Fruit fly (Drosophila melanogaster) whole organism, embryonic: Measurements from ENCODE around the gene CG7557.

Experiments used
- BtbVII ChIP-seq: fragments of 200-800 bp; sonication (Bioruptor generic); optimal IDR thresholded peaks from 3 replicates; lab custom pipeline; 2017; ENCODE audit warnings: missing biosample characterization, mild to moderate bottlenecking, missing genetic modification characterization
- CG10209 ChIP-seq: fragments of 200-800 bp; sonication (Bioruptor generic); optimal IDR thresholded peaks from 3 replicates; lab custom pipeline; 2017; ENCODE audit warnings: missing biosample characterization, mild to moderate bottlenecking, missing genetic modification characterization, missing genetic modification reagents
- CG10321 ChIP-seq: fragments of 200-800 bp; sonication (Bioruptor generic); IDR thresholded peaks from 2 replicates; pipeline ENCODE4 v1.3.6; 2022; ENCODE audit warnings: missing biosample characterization, missing genetic modification characterization
- CG10959 ChIP-seq: fragments of 200-800 bp; sonication (Bioruptor generic); IDR thresholded peaks from 2 replicates; pipeline ENCODE4 v1.3.6; 2022; ENCODE audit warnings: missing biosample characterization, missing genetic modification characterization
- CG11085 ChIP-seq: fragments of 200-800 bp; sonication (Bioruptor generic); IDR thresholded peaks from 2 replicates; pipeline ENCODE4 v1.3.6; 2022; ENCODE audit warnings: missing biosample characterization, missing genetic modification characterization
- CG11398 ChIP-seq: fragments of 200-800 bp; sonication (Bioruptor generic); optimal IDR thresholded peaks from 2 replicates; lab custom pipeline; 2016; ENCODE audit warnings: missing biosample characterization, missing genetic modification characterization
- CG15269 ChIP-seq: fragments of 200-800 bp; sonication (Bioruptor generic); optimal IDR thresholded peaks from 2 replicates; lab custom pipeline; 2018; ENCODE audit warnings: missing biosample characterization, mild to moderate bottlenecking, missing genetic modification characterization, moderate library complexity
- CG1603 ChIP-seq: fragments of 200-800 bp; sonication (Bioruptor generic); optimal IDR thresholded peaks from 2 replicates; lab custom pipeline; 2019; ENCODE audit warnings: missing biosample characterization, mild to moderate bottlenecking, missing genetic modification characterization, moderate library complexity
- CG1647 ChIP-seq: fragments of 200-800 bp; sonication (Bioruptor generic); optimal IDR thresholded peaks from 3 replicates; lab custom pipeline; 2016; ENCODE audit warnings: missing biosample characterization, missing genetic modification characterization
- CG17328 ChIP-seq: fragments of 200-800 bp; sonication (Bioruptor generic); IDR thresholded peaks from 2 replicates; pipeline ENCODE4 v1.3.6; 2022; ENCODE audit warnings: missing biosample characterization, missing genetic modification characterization
- CG1832 ChIP-seq: fragments of 200-800 bp; sonication (Bioruptor generic); optimal IDR thresholded peaks from 2 replicates; lab custom pipeline; 2017; ENCODE audit warnings: missing biosample characterization, mild to moderate bottlenecking, missing genetic modification characterization, inconsistent platforms
- CG3847 ChIP-seq: fragments of 200-800 bp; sonication (Bioruptor generic); IDR thresholded peaks from 2 replicates; pipeline ENCODE4 v1.3.6; 2022; ENCODE audit warnings: missing biosample characterization, missing genetic modification characterization
- CG6791 ChIP-seq: fragments of 200-800 bp; sonication (Bioruptor generic); IDR thresholded peaks from 3 replicates; pipeline ENCODE4 v1.3.6; 2022; ENCODE audit warnings: missing biosample characterization, missing genetic modification characterization; ENCODE audit not compliant: partially characterized antibody
- CG7271 ChIP-seq: fragments of 200-800 bp; sonication (Bioruptor generic); optimal IDR thresholded peaks from 2 replicates; lab custom pipeline; 2018; ENCODE audit warnings: missing biosample characterization, mild to moderate bottlenecking, missing genetic modification characterization, moderate library complexity
- CG7745 ChIP-seq: fragments of 200-800 bp; sonication (Bioruptor generic); optimal IDR thresholded peaks from 2 replicates; lab custom pipeline; 2018; ENCODE audit warnings: missing biosample characterization, mild to moderate bottlenecking, missing genetic modification characterization, moderate library complexity
- CG7786 ChIP-seq: fragments of 200-800 bp; sonication (Bioruptor generic); optimal IDR thresholded peaks from 2 replicates; lab custom pipeline; 2016; ENCODE audit warnings: missing biosample characterization, missing genetic modification characterization
- Dbx ChIP-seq: fragments of 200-800 bp; sonication (Bioruptor generic); IDR thresholded peaks from 3 replicates; pipeline ENCODE4 v1.3.6; 2022; ENCODE audit warnings: missing biosample characterization, missing genetic modification characterization
- Dll ChIP-seq: fragments of 200-800 bp; sonication (Bioruptor generic); IDR thresholded peaks from 4 replicates; pipeline ENCODE4 v1.3.6; 2022; ENCODE audit warnings: missing biosample characterization, missing genetic modification characterization; ENCODE audit not compliant: partially characterized antibody
- Dref ChIP-seq: fragments of 200-800 bp; sonication (Bioruptor generic); IDR thresholded peaks from 2 replicates; pipeline ENCODE4 v1.3.6; 2022; ENCODE audit warnings: missing biosample characterization, missing genetic modification characterization
- HmgZ ChIP-seq: fragments of 200-800 bp; sonication (Bioruptor generic); optimal IDR thresholded peaks from 2 replicates; lab custom pipeline; 2018; ENCODE audit warnings: missing biosample characterization, mild to moderate bottlenecking, missing genetic modification characterization
- Med ChIP-seq: fragments of 200-800 bp; sonication (Bioruptor generic); peaks from one replicate; lab custom pipeline; 2016; ENCODE audit warnings: missing biosample characterization, missing genetic modification characterization, mild to moderate bottlenecking, inconsistent platforms, moderate library complexity
- NC2α ChIP-seq: fragments of 200-800 bp; sonication (Bioruptor generic); optimal IDR thresholded peaks from 2 replicates; lab custom pipeline; 2016; ENCODE audit warnings: missing biosample characterization, missing genetic modification characterization
- Nf-YB ChIP-seq: fragments of 200-800 bp; sonication (Bioruptor generic); optimal IDR thresholded peaks from 3 replicates; lab custom pipeline; 2019; ENCODE audit warnings: missing biosample characterization, mild to moderate bottlenecking, missing genetic modification characterization, moderate library complexity
- Spps ChIP-seq: fragments of 200-800 bp; sonication (Bioruptor generic); optimal IDR thresholded peaks from 2 replicates; lab custom pipeline; 2018; ENCODE audit warnings: missing biosample characterization, mild to moderate bottlenecking, missing genetic modification characterization
- Trl ChIP-seq, 3 experiments: fragments of >200 bp in 2 of 3; fragments of 200-800 bp in 1 of 3; sonication (Bioruptor generic) in 1 of 3; optimal IDR thresholded peaks; 2 replicates in 1 of 3; 3 replicates in 2 of 3; lab custom pipeline; 2016 to 2017; ENCODE audit warnings: missing biosample characterization in 1 of 3, missing genetic modification characterization in 1 of 3
- abd-A ChIP-seq: fragments of 200-800 bp; sonication (Bioruptor generic); optimal IDR thresholded peaks from 3 replicates; lab custom pipeline; 2019; ENCODE audit warnings: missing biosample characterization, mild to moderate bottlenecking, missing genetic modification characterization, moderate library complexity
- al ChIP-seq: fragments of 200-800 bp; sonication (Bioruptor generic); IDR thresholded peaks from 2 replicates; pipeline ENCODE4 v1.3.6; 2022; ENCODE audit warnings: missing biosample characterization, missing genetic modification characterization
- chm ChIP-seq: fragments of 200-800 bp; sonication (Bioruptor generic); IDR thresholded peaks from 2 replicates; pipeline ENCODE4 v1.3.6; 2022; ENCODE audit warnings: missing biosample characterization, missing genetic modification characterization
- dm ChIP-seq: fragments of 200-800 bp; sonication (Bioruptor generic); optimal IDR thresholded peaks from 3 replicates; lab custom pipeline; 2016; ENCODE audit warnings: missing biosample characterization, missing genetic modification characterization
- dpn ChIP-seq, 2 experiments: fragments of 200-800 bp; sonication (Bioruptor generic); optimal IDR thresholded peaks; 3 replicates each; lab custom pipeline; 2016; ENCODE audit warnings: missing biosample characterization in 2 of 2, missing genetic modification characterization in 2 of 2
- dysf ChIP-seq: fragments of 200-800 bp; sonication (Bioruptor generic); IDR thresholded peaks from 3 replicates; pipeline ENCODE4 v1.3.6; 2022; ENCODE audit warnings: missing biosample characterization, missing genetic modification characterization
- ems ChIP-seq: fragments of 200-800 bp; sonication (Bioruptor generic); optimal IDR thresholded peaks from 3 replicates; lab custom pipeline; 2016; ENCODE audit warnings: missing biosample characterization, missing genetic modification characterization
- gcm ChIP-seq: fragments of 200-800 bp; sonication (Bioruptor generic); optimal IDR thresholded peaks from 2 replicates; lab custom pipeline; 2019; ENCODE audit warnings: missing biosample characterization, mild to moderate bottlenecking, missing genetic modification characterization, moderate library complexity
- gt ChIP-seq: fragments of 200-800 bp; sonication (Bioruptor generic); IDR thresholded peaks from 2 replicates; pipeline ENCODE4 v1.3.6; 2022; ENCODE audit warnings: missing biosample characterization, missing genetic modification characterization
- mirr ChIP-seq: fragments of 200-800 bp; sonication (Bioruptor generic); optimal IDR thresholded peaks from 3 replicates; lab custom pipeline; 2018; ENCODE audit warnings: missing biosample characterization, mild to moderate bottlenecking, missing genetic modification characterization
- nerfin-1 ChIP-seq: fragments of 200-800 bp; sonication (Bioruptor generic); optimal IDR thresholded peaks from 3 replicates; lab custom pipeline; 2019; ENCODE audit warnings: missing biosample characterization, mild to moderate bottlenecking, missing genetic modification characterization, moderate library complexity
- pros ChIP-seq: fragments of 200-800 bp; sonication (Bioruptor generic); optimal IDR thresholded peaks from 3 replicates; lab custom pipeline; 2019; ENCODE audit warnings: missing biosample characterization, mild to moderate bottlenecking, missing genetic modification characterization, moderate library complexity
- repo ChIP-seq: fragments of 200-800 bp; sonication (Bioruptor generic); optimal IDR thresholded peaks from 2 replicates; lab custom pipeline; 2016; ENCODE audit warnings: missing biosample characterization, missing genetic modification characterization
- rib ChIP-seq: fragments of 200-800 bp; sonication (Bioruptor generic); IDR thresholded peaks from 2 replicates; pipeline ENCODE4 v1.3.6; 2022; ENCODE audit warnings: missing biosample characterization, missing genetic modification characterization
- row ChIP-seq: fragments of 200-800 bp; sonication (Bioruptor generic); IDR thresholded peaks from 3 replicates; pipeline ENCODE4 v1.3.6; 2022; ENCODE audit warnings: missing biosample characterization, missing genetic modification characterization
- sens ChIP-seq: fragments of 200-800 bp; sonication (Bioruptor generic); peaks from one replicate; lab custom pipeline; 2016; ENCODE audit warnings: missing biosample characterization, missing genetic modification characterization
- sob ChIP-seq: fragments of 200-800 bp; sonication (Bioruptor generic); IDR thresholded peaks from 2 replicates; pipeline ENCODE4 v1.3.6; 2022; ENCODE audit warnings: missing biosample characterization, missing genetic modification characterization
- sqz ChIP-seq: fragments of 200-800 bp; sonication (Bioruptor generic); optimal IDR thresholded peaks from 3 replicates; lab custom pipeline; 2018; ENCODE audit warnings: missing biosample characterization, mild to moderate bottlenecking, missing genetic modification characterization
- sug ChIP-seq: fragments of 200-800 bp; optimal IDR thresholded peaks from 2 replicates; lab custom pipeline; 2019; ENCODE audit warnings: missing biosample characterization, mild to moderate bottlenecking, missing genetic modification characterization, moderate library complexity
- tap ChIP-seq: fragments of 200-800 bp; optimal IDR thresholded peaks from 3 replicates; lab custom pipeline; 2019; ENCODE audit warnings: missing biosample characterization, mild to moderate bottlenecking, missing genetic modification characterization, moderate library complexity
- tna ChIP-seq: fragments of 200-800 bp; sonication (Bioruptor generic); IDR thresholded peaks from 2 replicates; pipeline ENCODE4 v1.3.6; 2022; ENCODE audit warnings: missing biosample characterization, missing genetic modification characterization; ENCODE audit not compliant: partially characterized antibody
- tup ChIP-seq: fragments of 200-800 bp; sonication (Bioruptor generic); optimal IDR thresholded peaks from 2 replicates; lab custom pipeline; 2016; ENCODE audit warnings: missing biosample characterization, mild to moderate bottlenecking, missing genetic modification characterization, moderate library complexity
- tx ChIP-seq: fragments of 200-800 bp; sonication (Bioruptor generic); optimal IDR thresholded peaks from 2 replicates; lab custom pipeline; 2016; ENCODE audit warnings: missing biosample characterization, missing genetic modification characterization
- z ChIP-seq: fragments of 200-800 bp; sonication (Bioruptor generic); IDR thresholded peaks from 3 replicates; pipeline ENCODE4 v1.3.6; 2022; ENCODE audit warnings: missing biosample characterization, missing genetic modification characterization
- zen ChIP-seq: fragments of 200-800 bp; sonication (Bioruptor generic); optimal IDR thresholded peaks from 3 replicates; lab custom pipeline; 2018; ENCODE audit warnings: missing biosample characterization, mild to moderate bottlenecking, missing genetic modification characterization, moderate library complexity

Gene CG7557

DNA sequence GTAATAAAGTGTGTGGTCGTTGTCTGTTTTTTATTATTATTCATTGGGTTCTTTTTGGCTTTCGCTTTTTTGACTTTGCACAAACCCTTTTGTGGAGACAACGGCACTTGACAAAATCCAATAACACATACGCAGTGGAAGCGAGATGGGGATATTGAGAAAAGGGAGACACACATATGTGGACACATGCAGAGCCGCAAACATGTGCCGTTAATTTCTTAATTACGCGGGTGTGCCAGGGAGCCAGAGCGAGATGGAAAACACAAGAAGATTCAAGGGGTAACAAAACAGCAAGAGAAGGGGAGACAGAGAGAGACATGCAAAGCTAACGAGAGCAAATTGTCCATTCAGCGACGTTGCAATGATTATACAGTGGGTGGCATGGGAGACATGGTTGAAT is 47.5 kb downstream of the CG7557 start (continued):
- TF ChIP-seq tup (GFP tag; lab: Kevin White, UChicago): no peak
- TF ChIP-seq sens (GFP tag; lab: Kevin White, UChicago): no peak
- TF ChIP-seq dm (GFP tag; lab: Kevin White, UChicago): peak; percentile 0
- TF ChIP-seq Spps: no peak
- TF ChIP-seq CG15269 (tag; lab: Kevin White, UChicago): peak; percentile 15
- peak in 1 of 2 experiments; percentile 0 for TF ChIP-seq dpn (GFP tag; optimal IDR thresholded peaks at IDR 0.05; lab: Kevin White, UChicago)
- no peak for TF ChIP-seq chm (GFP tag; lab: Robert Waterston, UW)
- TF ChIP-seq CG10959 (GFP tag; lab: Robert Waterston, UW): no peak
- 0 out of 2 replicates have a peak, but pooled peaks have one; percentile 11 for TF ChIP-seq CG17328 (GFP tag; lab: Robert Waterston, UW)
- TF ChIP-seq tx (GFP tag; lab: Kevin White, UChicago): peak; percentile 34
- no peak for TF ChIP-seq HmgZ (tag; lab: Kevin White, UChicago)
- peak; percentile 27 for TF ChIP-seq CG11398 (GFP tag; lab: Kevin White, UChicago)
- TF ChIP-seq pros (GFP tag; lab: Kevin White, UChicago): peak; percentile 38
- TF ChIP-seq CG10321 (GFP tag; lab: Robert Waterston, UW): peak; percentile 65; the same call in 1 of the 2 replicates
- TF ChIP-seq CG7271 (tag; lab: Kevin White, UChicago): no peak
- TF ChIP-seq CG3847 (GFP tag; lab: Robert Waterston, UW): 0 out of 2 replicates have a peak, but pooled peaks have one; percentile 21
- TF ChIP-seq zen: peak; percentile 17
- no peak for TF ChIP-seq sqz (GFP tag; lab: Kevin White, UChicago)
- peak; percentile 30 for TF ChIP-seq mirr
- peak; percentile 65 for TF ChIP-seq Med (GFP tag; lab: Kevin White, UChicago)
- TF ChIP-seq CG11085 (GFP tag; lab: Robert Waterston, UW): no peak
- peak; percentile 9 for TF ChIP-seq repo
- TF ChIP-seq al (GFP tag; lab: Robert Waterston, UW): 0 out of 2 replicates have a peak, but pooled peaks have one; percentile 15
- TF ChIP-seq sob (GFP tag; lab: Robert Waterston, UW): 0 out of 2 replicates have a peak, but pooled peaks have one; percentile 12
- 0 out of 3 replicates have a peak, but pooled peaks have one; percentile 49 for TF ChIP-seq z (GFP tag; lab: Robert Waterston, UW)
- no peak for TF ChIP-seq CG6791 (GFP tag; lab: Robert Waterston, UW)
- TF ChIP-seq CG10209 (GFP tag; lab: Kevin White, UChicago): no peak
- peak; percentile 38 for TF ChIP-seq CG1647 (GFP tag; lab: Kevin White, UChicago)
- no peak for TF ChIP-seq BtbVII (GFP tag; lab: Kevin White, UChicago)
- TF ChIP-seq dysf (GFP tag; lab: Robert Waterston, UW): 0 out of 3 replicates have a peak, but pooled peaks have one; percentile 15
- TF ChIP-seq rib (GFP tag; lab: Robert Waterston, UW): 0 out of 2 replicates have a peak, but pooled peaks have one; percentile 27
- peak; percentile 21 for TF ChIP-seq CG7786 (GFP tag; lab: Kevin White, UChicago)
- 0 out of 3 replicates have a peak, but pooled peaks have one; percentile 14 for TF ChIP-seq row
- TF ChIP-seq Dll (GFP tag; lab: Robert Waterston, UW): 0 out of 4 replicates have a peak, but pooled peaks have one; percentile 18
- peak; percentile 93 for TF ChIP-seq CG7745 (tag; lab: Kevin White, UChicago)
- no peak for TF ChIP-seq NC2α (GFP tag; lab: Kevin White, UChicago)
- TF ChIP-seq abd-A: peak; percentile 27
- TF ChIP-seq gcm (GFP tag; lab: Kevin White, UChicago): peak; percentile 45
- peak; percentile 17 for TF ChIP-seq sug (tag; lab: Kevin White, UChicago)
- TF ChIP-seq ems (GFP tag; lab: Kevin White, UChicago): no peak
- no peak for TF ChIP-seq nerfin-1 (tag; lab: Kevin White, UChicago)
- peak; percentile 31; the same call in 1 of the 2 replicates for TF ChIP-seq tna (GFP tag; lab: Robert Waterston, UW)
- TF ChIP-seq CG1603 (tag; lab: Kevin White, UChicago): peak; percentile 18
- peak; percentile 4 to 19 for TF ChIP-seq Trl (optimal IDR thresholded peaks at IDR 0.05; lab: Kevin White, UChicago)
- no peak for TF ChIP-seq Trl (GFP tag; optimal IDR thresholded peaks at IDR 0.05; lab: Kevin White, UChicago)
- TF ChIP-seq Dbx (GFP tag; lab: Robert Waterston, UW): 0 out of 3 replicates have a peak, but pooled peaks have one; percentile 30
- TF ChIP-seq tap (tag; lab: Kevin White, UChicago): no peak
- no peak for TF ChIP-seq Dref (GFP tag; lab: Robert Waterston, UW)
- TF ChIP-seq gt (GFP tag; lab: Robert Waterston, UW): no peak
- TF ChIP-seq CG1832 (GFP tag; lab: Kevin White, UChicago): peak; percentile 60
- TF ChIP-seq Nf-YB (GFP tag; lab: Kevin White, UChicago): no peak
